Worm (Caenorhabditis elegans): ENCODE results near the gene bre-3.

- TF ChIP-seq nhr-10 (tag; optimal IDR thresholded peaks at IDR 0.05) (no peak), lin-13 (GFP tag; optimal IDR thresholded peaks at IDR 0.05) (no peak), nhr-25 (tag; optimal IDR thresholded peaks at IDR 0.05) (no peak), dmd-4 (tag; optimal IDR thresholded peaks at IDR 0.05) (no peak)
Observed at ce11 chrIII:9467857-9468256, 17.4 kb downstream of the bre-3 start, which contains the start of gene tag-342.
